Fruit fly (Drosophila melanogaster) whole organism, embryonic: Measurements from ENCODE around the gene CG17929.

Source experiments
- Antp ChIP-seq: fragments of 200-800 bp; sonication (Bioruptor generic); optimal IDR thresholded peaks from 3 replicates; lab custom pipeline; 2016; ENCODE audit warnings: missing biosample characterization, missing genetic modification characterization
- BEAF-32 ChIP-seq: fragments of 200-800 bp; sonication (Bioruptor generic); optimal IDR thresholded peaks from 3 replicates; lab custom pipeline; 2017; ENCODE audit warnings: missing biosample characterization, missing genetic modification characterization, mild to moderate bottlenecking, moderate library complexity, missing genetic modification reagents
- CG10267 ChIP-seq: fragments of 200-800 bp; sonication (Bioruptor generic); optimal IDR thresholded peaks from 2 replicates; lab custom pipeline; 2018; ENCODE audit warnings: missing biosample characterization, mild to moderate bottlenecking, missing genetic modification characterization, moderate library complexity
- CG11456 ChIP-seq: fragments of 200-800 bp; sonication (Bioruptor generic); IDR thresholded peaks from 3 replicates; pipeline ENCODE4 v1.3.6; 2022; ENCODE audit warnings: missing biosample characterization, missing genetic modification characterization
- CG12071 ChIP-seq: fragments of 200-800 bp; sonication (Bioruptor generic); optimal IDR thresholded peaks from 3 replicates; lab custom pipeline; 2018; ENCODE audit warnings: missing biosample characterization, mild to moderate bottlenecking, missing genetic modification characterization
- CG12744 ChIP-seq: fragments of 200-800 bp; sonication (Bioruptor generic); optimal IDR thresholded peaks from 2 replicates; lab custom pipeline; 2016; ENCODE audit warnings: missing biosample characterization, missing genetic modification characterization
- CG12942 ChIP-seq: fragments of 200-800 bp; sonication (Bioruptor generic); optimal IDR thresholded peaks from 3 replicates; lab custom pipeline; 2016; ENCODE audit warnings: missing biosample characterization, missing genetic modification characterization
- CG13894 ChIP-seq: fragments of 200-800 bp; sonication (Bioruptor generic); optimal IDR thresholded peaks from 3 replicates; lab custom pipeline; 2018; ENCODE audit warnings: missing biosample characterization, mild to moderate bottlenecking, missing genetic modification characterization, moderate library complexity
- CG15479 ChIP-seq: fragments of 200-800 bp; sonication (Bioruptor generic); optimal IDR thresholded peaks from 3 replicates; lab custom pipeline; 2019; ENCODE audit warnings: missing biosample characterization, mild to moderate bottlenecking, missing genetic modification characterization, moderate library complexity
- CG17829 ChIP-seq: fragments of 200-800 bp; optimal IDR thresholded peaks from 2 replicates; lab custom pipeline; 2019; ENCODE audit warnings: missing biosample characterization, mild to moderate bottlenecking, missing genetic modification characterization, moderate library complexity
- CG1792 ChIP-seq: fragments of 200-800 bp; sonication (Bioruptor generic); optimal IDR thresholded peaks from 2 replicates; lab custom pipeline; 2016; ENCODE audit warnings: missing biosample characterization, missing genetic modification characterization
- CG18599 ChIP-seq: fragments of 200-800 bp; sonication (Bioruptor generic); optimal IDR thresholded peaks from 3 replicates; lab custom pipeline; 2017; ENCODE audit warnings: missing biosample characterization, missing genetic modification characterization, mild to moderate bottlenecking, moderate library complexity, missing genetic modification reagents
- CG2129 ChIP-seq: fragments of 200-800 bp; sonication (Bioruptor generic); IDR thresholded peaks from 2 replicates; pipeline ENCODE4 v1.3.6; 2022; ENCODE audit warnings: missing biosample characterization, missing genetic modification characterization; ENCODE audit not compliant: partially characterized antibody
- CG2678 ChIP-seq: fragments of 200-800 bp; sonication (Bioruptor generic); optimal IDR thresholded peaks from 3 replicates; lab custom pipeline; 2019; ENCODE audit warnings: missing biosample characterization, mild to moderate bottlenecking, missing genetic modification characterization, moderate library complexity
- CG30431 ChIP-seq: fragments of 200-800 bp; sonication (Bioruptor generic); optimal IDR thresholded peaks from 2 replicates; lab custom pipeline; 2017; ENCODE audit warnings: missing biosample characterization, missing genetic modification characterization
- CG32767 ChIP-seq: fragments of 200-800 bp; sonication (Bioruptor generic); IDR thresholded peaks from 2 replicates; pipeline ENCODE4 v1.3.6; 2022; ENCODE audit warnings: missing biosample characterization, missing genetic modification characterization
- CG32772 ChIP-seq: fragments of 200-800 bp; sonication (Bioruptor generic); IDR thresholded peaks from 2 replicates; pipeline ENCODE4 v1.3.6; 2022; ENCODE audit warnings: missing biosample characterization, missing genetic modification characterization
- CG33557 ChIP-seq: fragments of 200-800 bp; sonication (Bioruptor generic); optimal IDR thresholded peaks from 2 replicates; lab custom pipeline; 2019; ENCODE audit warnings: missing biosample characterization, mild to moderate bottlenecking, missing genetic modification characterization, moderate library complexity
- CG34422 ChIP-seq: fragments of 200-800 bp; sonication (Bioruptor generic); IDR thresholded peaks from 3 replicates; pipeline ENCODE4 v1.3.6; 2022; ENCODE audit warnings: missing biosample characterization, missing genetic modification characterization
- CG8388 ChIP-seq: fragments of 200-800 bp; sonication (Bioruptor generic); optimal IDR thresholded peaks from 2 replicates; lab custom pipeline; 2019; ENCODE audit warnings: missing biosample characterization, mild to moderate bottlenecking, missing genetic modification characterization, moderate library complexity
- CG8765 ChIP-seq: fragments of 200-800 bp; sonication (Bioruptor generic); IDR thresholded peaks from 2 replicates; pipeline ENCODE4 v1.3.6; 2022; ENCODE audit warnings: missing biosample characterization, missing genetic modification characterization
- CG8944 ChIP-seq: fragments of 200-800 bp; sonication (Bioruptor generic); optimal IDR thresholded peaks from 3 replicates; lab custom pipeline; 2016; ENCODE audit warnings: missing biosample characterization, missing genetic modification characterization
- Dll ChIP-seq: fragments of 200-800 bp; sonication (Bioruptor generic); IDR thresholded peaks from 4 replicates; pipeline ENCODE4 v1.3.6; 2022; ENCODE audit warnings: missing biosample characterization, missing genetic modification characterization; ENCODE audit not compliant: partially characterized antibody
- HmgZ ChIP-seq: fragments of 200-800 bp; sonication (Bioruptor generic); optimal IDR thresholded peaks from 2 replicates; lab custom pipeline; 2018; ENCODE audit warnings: missing biosample characterization, mild to moderate bottlenecking, missing genetic modification characterization
- Kr ChIP-seq: fragments of 200-800 bp; sonication (Bioruptor generic); optimal IDR thresholded peaks from 2 replicates; lab custom pipeline; 2017; ENCODE audit warnings: missing biosample characterization, mild to moderate bottlenecking, missing genetic modification characterization
- Lim3 ChIP-seq: fragments of 200-800 bp; sonication (Bioruptor generic); IDR thresholded peaks from 2 replicates; pipeline ENCODE4 v1.3.6; 2022; ENCODE audit warnings: missing biosample characterization, missing genetic modification characterization
- Meics ChIP-seq: fragments of 200-800 bp; sonication (Bioruptor generic); optimal IDR thresholded peaks from 2 replicates; lab custom pipeline; 2017; ENCODE audit warnings: missing biosample characterization, mild to moderate bottlenecking, missing genetic modification characterization
- Myb ChIP-seq: fragments of 200-800 bp; sonication (Bioruptor generic); optimal IDR thresholded peaks from 2 replicates; lab custom pipeline; 2016; ENCODE audit warnings: missing biosample characterization, missing genetic modification characterization
- NC2β ChIP-seq: fragments of 200-800 bp; sonication (Bioruptor generic); optimal IDR thresholded peaks from 2 replicates; lab custom pipeline; 2016; ENCODE audit warnings: missing biosample characterization, missing genetic modification characterization
- Sin3A ChIP-seq: fragments of >200 bp; optimal IDR thresholded peaks from 2 replicates; lab custom pipeline; 2018
- ato ChIP-seq: fragments of 200-800 bp; sonication (Bioruptor generic); IDR thresholded peaks from 2 replicates; pipeline ENCODE4 v1.3.6; 2022; ENCODE audit warnings: missing biosample characterization, missing genetic modification characterization; ENCODE audit not compliant: partially characterized antibody
- croc ChIP-seq: fragments of 200-800 bp; sonication (Bioruptor generic); conservative IDR thresholded peaks from 3 replicates; pipeline ENCODE4 v1.3.6; 2022; ENCODE audit warnings: missing biosample characterization, missing genetic modification characterization
- dmrt11E ChIP-seq: fragments of 200-800 bp; sonication (Bioruptor generic); optimal IDR thresholded peaks from 3 replicates; lab custom pipeline; 2018; ENCODE audit warnings: missing biosample characterization, mild to moderate bottlenecking, missing genetic modification characterization, moderate library complexity
- ftz-f1 ChIP-seq: fragments of 200-800 bp; sonication (Bioruptor generic); optimal IDR thresholded peaks from 2 replicates; lab custom pipeline; 2016; ENCODE audit warnings: missing biosample characterization, missing genetic modification characterization
- grau ChIP-seq: fragments of 200-800 bp; optimal IDR thresholded peaks from 3 replicates; lab custom pipeline; 2019; ENCODE audit warnings: missing biosample characterization, mild to moderate bottlenecking, missing genetic modification characterization, moderate library complexity
- h ChIP-seq: fragments of >200 bp; optimal IDR thresholded peaks from 2 replicates; lab custom pipeline; 2017
- jumu ChIP-seq: fragments of 200-800 bp; sonication (Bioruptor generic); optimal IDR thresholded peaks from 3 replicates; lab custom pipeline; 2016; ENCODE audit warnings: missing biosample characterization, missing genetic modification characterization
- kni ChIP-seq: fragments of 200-800 bp; sonication (Bioruptor generic); optimal IDR thresholded peaks from 3 replicates; lab custom pipeline; 2017; ENCODE audit warnings: mild to moderate bottlenecking, missing biosample characterization, missing genetic modification reagents, missing genetic modification characterization
- knrl ChIP-seq: fragments of 200-800 bp; sonication (Bioruptor generic); IDR thresholded peaks from 3 replicates; pipeline ENCODE4 v1.3.6; 2022; ENCODE audit warnings: missing biosample characterization, missing genetic modification characterization; ENCODE audit not compliant: partially characterized antibody
- mirr ChIP-seq: fragments of 200-800 bp; sonication (Bioruptor generic); optimal IDR thresholded peaks from 3 replicates; lab custom pipeline; 2018; ENCODE audit warnings: missing biosample characterization, mild to moderate bottlenecking, missing genetic modification characterization
- nmo ChIP-seq: fragments of 200-800 bp; sonication (Bioruptor generic); optimal IDR thresholded peaks from 2 replicates; lab custom pipeline; 2018; ENCODE audit warnings: missing biosample characterization, mild to moderate bottlenecking, missing genetic modification characterization, moderate library complexity
- org-1 ChIP-seq: fragments of 200-800 bp; sonication (Bioruptor generic); optimal IDR thresholded peaks from 2 replicates; lab custom pipeline; 2017; ENCODE audit warnings: missing biosample characterization, missing genetic modification characterization
- p53 ChIP-seq: fragments of 200-800 bp; sonication (Bioruptor generic); optimal IDR thresholded peaks from 2 replicates; lab custom pipeline; 2016; ENCODE audit warnings: missing biosample characterization, missing genetic modification characterization
- prd ChIP-seq, 3 experiments: fragments of >200 bp in 2 of 3; fragments of 200-800 bp in 1 of 3; sonication (Bioruptor generic) in 1 of 3; optimal IDR thresholded peaks in 2 of 3; IDR thresholded peaks in 1 of 3; 2 replicates in 2 of 3; 3 replicates in 1 of 3; pipeline versions ENCODE4 v1.3.6 to Lab custom; 2017 to 2022; ENCODE audit warnings: missing biosample characterization in 1 of 3, missing genetic modification characterization in 1 of 3
- sd ChIP-seq: fragments of 200-800 bp; sonication (Bioruptor generic); optimal IDR thresholded peaks from 3 replicates; lab custom pipeline; 2018; ENCODE audit warnings: missing biosample characterization, mild to moderate bottlenecking, missing genetic modification characterization, moderate library complexity
- sens-2 ChIP-seq: fragments of 200-800 bp; sonication (Bioruptor generic); IDR thresholded peaks from 2 replicates; pipeline ENCODE4 v1.3.6; 2022; ENCODE audit warnings: missing biosample characterization, missing genetic modification characterization
- seq ChIP-seq: fragments of 200-800 bp; sonication (Bioruptor generic); IDR thresholded peaks from 2 replicates; pipeline ENCODE4 v1.3.6; 2022; ENCODE audit warnings: missing biosample characterization, missing genetic modification characterization
- stwl ChIP-seq: fragments of 200-800 bp; sonication (Bioruptor generic); optimal IDR thresholded peaks from 3 replicates; lab custom pipeline; 2018; ENCODE audit warnings: missing biosample characterization, mild to moderate bottlenecking, missing genetic modification characterization, moderate library complexity
- tap ChIP-seq: fragments of 200-800 bp; optimal IDR thresholded peaks from 3 replicates; lab custom pipeline; 2019; ENCODE audit warnings: missing biosample characterization, mild to moderate bottlenecking, missing genetic modification characterization, moderate library complexity
- zf30C ChIP-seq: fragments of 200-800 bp; sonication (Bioruptor generic); optimal IDR thresholded peaks from 3 replicates; lab custom pipeline; 2018; ENCODE audit warnings: missing biosample characterization, mild to moderate bottlenecking, missing genetic modification characterization
- zfh1 ChIP-seq: fragments of 200-800 bp; sonication (Bioruptor generic); IDR thresholded peaks from 3 replicates; pipeline ENCODE4 v1.3.6; 2022; ENCODE audit warnings: missing biosample characterization, missing genetic modification characterization

CG17929 gene

dm6 chr3R:16359098-16359497 lies 33.8 kb downstream of the CG17929 start, which contains the start of gene CG17931 (continued):
- TF ChIP-seq CG15479 (GFP tag; lab: Kevin White, UChicago), result peak; percentile 10
- peak; percentile 49 for TF ChIP-seq BEAF-32
- no peak for TF ChIP-seq sens-2 (GFP tag; lab: Robert Waterston, UW)
- TF ChIP-seq prd (optimal IDR thresholded peaks at IDR 0.05; lab: Kevin White, UChicago), result no peak
- TF ChIP-seq prd (GFP tag; IDR thresholded peaks at IDR 0.05; lab: Robert Waterston, UW), result no peak
- TF ChIP-seq CG32767 (GFP tag; lab: Robert Waterston, UW), result no peak
- peak; percentile 93 for TF ChIP-seq Myb (GFP tag; lab: Kevin White, UChicago)
- no peak for TF ChIP-seq croc
- peak; percentile 31 for TF ChIP-seq tap (tag; lab: Kevin White, UChicago)
- no peak for TF ChIP-seq dmrt11E
- TF ChIP-seq grau (tag; lab: Kevin White, UChicago), result peak; percentile 37
- no peak for TF ChIP-seq CG1792 (GFP tag; lab: Kevin White, UChicago)
- no peak for TF ChIP-seq Antp (GFP tag; lab: Kevin White, UChicago)
- no peak for TF ChIP-seq Dll (GFP tag; lab: Robert Waterston, UW)
- no peak for TF ChIP-seq CG33557 (GFP tag; lab: Kevin White, UChicago)
- no peak for TF ChIP-seq p53 (GFP tag; lab: Kevin White, UChicago)
- TF ChIP-seq seq (GFP tag; lab: Robert Waterston, UW), result no peak
- TF ChIP-seq HmgZ (tag; lab: Kevin White, UChicago), result peak; percentile 80
- no peak for TF ChIP-seq sd
- no peak for TF ChIP-seq mirr (GFP tag; lab: Kevin White, UChicago)
- no peak for TF ChIP-seq zfh1 (GFP tag; lab: Robert Waterston, UW)
- TF ChIP-seq Kr, result no peak
- peak; percentile 90 for TF ChIP-seq stwl (tag; lab: Kevin White, UChicago)
- peak; percentile 62 for TF ChIP-seq nmo (GFP tag; lab: Kevin White, UChicago)
- no peak for TF ChIP-seq ato (GFP tag; lab: Robert Waterston, UW)
- TF ChIP-seq CG8944, result no peak
- no peak; the same call in 2 of the 3 replicates for TF ChIP-seq knrl (GFP tag; lab: Robert Waterston, UW)
- no peak for TF ChIP-seq CG18599 (GFP tag; lab: Kevin White, UChicago)
- TF ChIP-seq CG8388, result no peak
- no peak for TF ChIP-seq org-1 (GFP tag; lab: Kevin White, UChicago)
- peak; percentile 27 for TF ChIP-seq Sin3A (lab: Kevin White, UChicago)
- no peak for TF ChIP-seq CG8765
- TF ChIP-seq Lim3 (GFP tag; lab: Robert Waterston, UW), result no peak
- TF ChIP-seq CG12744, result no peak
- TF ChIP-seq CG30431 (GFP tag; lab: Kevin White, UChicago), result no peak
- no peak for TF ChIP-seq CG2678 (tag; lab: Kevin White, UChicago)
- TF ChIP-seq CG10267 (tag; lab: Kevin White, UChicago), result peak; percentile 42
- TF ChIP-seq CG17829, result peak; percentile 44
- no peak for TF ChIP-seq CG2129
- no peak for TF ChIP-seq h (lab: Kevin White, UChicago)
- peak; percentile 20 for TF ChIP-seq NC2β
- peak; percentile 3 for TF ChIP-seq zf30C
- no peak for TF ChIP-seq kni (GFP tag; lab: Kevin White, UChicago)
- no peak for TF ChIP-seq CG11456 (GFP tag; lab: Robert Waterston, UW)
- TF ChIP-seq CG12942 (GFP tag; lab: Kevin White, UChicago), result no peak
- no peak for TF ChIP-seq CG13894 (tag; lab: Kevin White, UChicago)
- no peak for TF ChIP-seq CG32772
- TF ChIP-seq CG34422 (GFP tag; lab: Robert Waterston, UW), result no peak
- TF ChIP-seq jumu (GFP tag; lab: Kevin White, UChicago), result no peak
- TF ChIP-seq CG12071 (GFP tag; lab: Kevin White, UChicago), result no peak
- TF ChIP-seq ftz-f1, result peak; percentile 10
- TF ChIP-seq Meics (GFP tag; lab: Kevin White, UChicago), result no peak
